Fruit fly (Drosophila melanogaster) Kc167 (cell line): ENCODE measurements around the gene CG33268.

Source experiments
- h ChIP-seq: fragments of >200 bp; optimal IDR thresholded peaks from 3 replicates; lab custom pipeline; 2018; ENCODE audit warnings: missing external identifiers
- ttk ChIP-seq: sonication (Bioruptor generic); optimal IDR thresholded peaks from 2 replicates; lab custom pipeline; 2017; ENCODE audit warnings: missing external identifiers

- TF ChIP-seq h (lab: Kevin White, UChicago): no peak
- TF ChIP-seq ttk (lab: Kevin White, UChicago): no peak
Observed at dm6 chr3L:11626229-11626826, 35.3 kb upstream of the CG33268 start, which contains the start of gene PCID2.
